Fruit fly (Drosophila melanogaster) whole organism, embryonic: ENCODE data around the gene CG18265.

ENCODE experiments used
- CG10267 ChIP-seq: fragments of 200-800 bp; sonication (Bioruptor generic); optimal IDR thresholded peaks from 2 replicates; lab custom pipeline; 2018; ENCODE audit warnings: missing biosample characterization, mild to moderate bottlenecking, missing genetic modification characterization, moderate library complexity
- CG10654 ChIP-seq: fragments of 200-800 bp; sonication (Bioruptor generic); optimal IDR thresholded peaks from 2 replicates; lab custom pipeline; 2016; ENCODE audit warnings: missing biosample characterization, missing genetic modification characterization
- CG11504 ChIP-seq: fragments of 200-800 bp; sonication (Bioruptor generic); optimal IDR thresholded peaks from 3 replicates; lab custom pipeline; 2019; ENCODE audit warnings: missing biosample characterization, mild to moderate bottlenecking, missing genetic modification characterization, moderate library complexity
- CG13775 ChIP-seq: fragments of 200-800 bp; sonication (Bioruptor generic); optimal IDR thresholded peaks from 3 replicates; lab custom pipeline; 2017; ENCODE audit warnings: missing biosample characterization, mild to moderate bottlenecking, missing genetic modification characterization
- CG14014 ChIP-seq: fragments of 200-800 bp; sonication (Bioruptor generic); IDR thresholded peaks from 2 replicates; pipeline ENCODE4 v1.3.6; 2022; ENCODE audit warnings: missing biosample characterization, missing genetic modification characterization
- CG14441 ChIP-seq: fragments of 200-800 bp; sonication (Bioruptor generic); IDR thresholded peaks from 2 replicates; pipeline ENCODE4 v1.3.6; 2022; ENCODE audit warnings: missing biosample characterization, missing genetic modification characterization
- CG17328 ChIP-seq: fragments of 200-800 bp; sonication (Bioruptor generic); IDR thresholded peaks from 2 replicates; pipeline ENCODE4 v1.3.6; 2022; ENCODE audit warnings: missing biosample characterization, missing genetic modification characterization
- CG17568 ChIP-seq: fragments of 200-800 bp; sonication (Bioruptor generic); optimal IDR thresholded peaks from 2 replicates; lab custom pipeline; 2018; ENCODE audit warnings: missing biosample characterization, mild to moderate bottlenecking, missing genetic modification characterization, moderate library complexity
- CG18764 ChIP-seq: fragments of 200-800 bp; sonication (Bioruptor generic); optimal IDR thresholded peaks from 3 replicates; lab custom pipeline; 2016; ENCODE audit warnings: missing biosample characterization, missing genetic modification characterization
- CG33213 ChIP-seq: fragments of 200-800 bp; sonication (Bioruptor generic); optimal IDR thresholded peaks from 3 replicates; lab custom pipeline; 2016; ENCODE audit warnings: missing biosample characterization, missing genetic modification characterization
- CG4328 ChIP-seq: fragments of 200-800 bp; sonication (Bioruptor generic); optimal IDR thresholded peaks from 3 replicates; lab custom pipeline; 2017; ENCODE audit warnings: missing biosample characterization, missing genetic modification reagents, missing genetic modification characterization
- CG6765 ChIP-seq: fragments of 200-800 bp; sonication (Bioruptor generic); optimal IDR thresholded peaks from 3 replicates; lab custom pipeline; 2017; ENCODE audit warnings: missing biosample characterization, mild to moderate bottlenecking, missing genetic modification characterization
- CG7357 ChIP-seq: fragments of 200-800 bp; sonication (Bioruptor generic); IDR thresholded peaks from 3 replicates; pipeline ENCODE4 v1.3.6; 2022; ENCODE audit warnings: missing biosample characterization, missing genetic modification characterization
- CG7372 ChIP-seq: fragments of 200-800 bp; sonication (Bioruptor generic); IDR thresholded peaks from 2 replicates; pipeline ENCODE4 v1.3.6; 2022; ENCODE audit warnings: missing biosample characterization, missing genetic modification characterization
- CG7963 ChIP-seq: fragments of 200-800 bp; sonication (Bioruptor generic); IDR thresholded peaks from 3 replicates; pipeline ENCODE4 v1.3.6; 2022; ENCODE audit warnings: missing biosample characterization, missing genetic modification characterization; ENCODE audit not compliant: partially characterized antibody
- CG8089 ChIP-seq: fragments of 200-800 bp; sonication (Bioruptor generic); optimal IDR thresholded peaks from 3 replicates; lab custom pipeline; 2016; ENCODE audit warnings: missing biosample characterization, missing genetic modification characterization
- CG8290 ChIP-seq, 3 experiments: fragments of 200-800 bp; sonication (Bioruptor generic); optimal IDR thresholded peaks; 2 replicates each; lab custom pipeline; 2016 to 2019; ENCODE audit warnings: missing biosample characterization in 3 of 3, missing genetic modification characterization in 3 of 3, mild to moderate bottlenecking in 2 of 3, moderate library complexity in 1 of 3
- CG9932 ChIP-seq: fragments of 200-800 bp; sonication (Bioruptor generic); IDR thresholded peaks from 2 replicates; pipeline ENCODE4 v1.3.6; 2022; ENCODE audit warnings: missing biosample characterization, missing genetic modification characterization
- Drgx ChIP-seq: fragments of 200-800 bp; sonication (Bioruptor generic); IDR thresholded peaks from 2 replicates; pipeline ENCODE4 v1.3.6; 2022; ENCODE audit warnings: missing biosample characterization, missing genetic modification characterization
- Ets97D ChIP-seq: fragments of 200-800 bp; sonication (Bioruptor generic); optimal IDR thresholded peaks from 3 replicates; lab custom pipeline; 2016; ENCODE audit warnings: missing biosample characterization, missing genetic modification characterization
- Hmx ChIP-seq: fragments of 200-800 bp; sonication (Bioruptor generic); optimal IDR thresholded peaks from 2 replicates; lab custom pipeline; 2016; ENCODE audit warnings: missing biosample characterization, missing genetic modification characterization
- Med ChIP-seq: fragments of 200-800 bp; sonication (Bioruptor generic); peaks from one replicate; lab custom pipeline; 2016; ENCODE audit warnings: missing biosample characterization, missing genetic modification characterization, mild to moderate bottlenecking, inconsistent platforms, moderate library complexity
- Mrtf ChIP-seq: fragments of 200-800 bp; sonication (Bioruptor generic); IDR thresholded peaks from 3 replicates; pipeline ENCODE4 v1.3.6; 2022; ENCODE audit warnings: missing biosample characterization, missing genetic modification characterization
- Myb ChIP-seq: fragments of 200-800 bp; sonication (Bioruptor generic); optimal IDR thresholded peaks from 2 replicates; lab custom pipeline; 2016; ENCODE audit warnings: missing biosample characterization, missing genetic modification characterization
- NC2β ChIP-seq: fragments of 200-800 bp; sonication (Bioruptor generic); optimal IDR thresholded peaks from 2 replicates; lab custom pipeline; 2016; ENCODE audit warnings: missing biosample characterization, missing genetic modification characterization
- NfI ChIP-seq: fragments of 200-800 bp; sonication (Bioruptor generic); optimal IDR thresholded peaks from 3 replicates; lab custom pipeline; 2018; ENCODE audit warnings: missing biosample characterization, mild to moderate bottlenecking, missing genetic modification characterization, moderate library complexity
- Ptx1 ChIP-seq: fragments of 200-800 bp; sonication (Bioruptor generic); IDR thresholded peaks from 2 replicates; pipeline ENCODE4 v1.3.6; 2022; ENCODE audit warnings: missing biosample characterization, missing genetic modification characterization
- Taf1 ChIP-seq: fragments of 200-800 bp; sonication (Bioruptor generic); IDR thresholded peaks from 2 replicates; pipeline ENCODE4 v1.3.6; 2022; ENCODE audit warnings: missing biosample characterization, missing genetic modification characterization
- Xrp1 ChIP-seq: fragments of 200-800 bp; sonication (Bioruptor generic); IDR thresholded peaks from 2 replicates; pipeline ENCODE4 v1.3.6; 2022; ENCODE audit warnings: missing biosample characterization, missing genetic modification characterization
- caup ChIP-seq: fragments of 200-800 bp; sonication (Bioruptor generic); optimal IDR thresholded peaks from 3 replicates; lab custom pipeline; 2017; ENCODE audit warnings: missing biosample characterization, mild to moderate bottlenecking, missing genetic modification characterization, moderate library complexity; ENCODE audit not compliant: severe bottlenecking
- cg ChIP-seq: fragments of 200-800 bp; sonication (Bioruptor generic); optimal IDR thresholded peaks from 3 replicates; lab custom pipeline; 2019; ENCODE audit warnings: missing biosample characterization, mild to moderate bottlenecking, missing genetic modification characterization, moderate library complexity
- corto ChIP-seq: fragments of 200-800 bp; sonication (Bioruptor generic); optimal IDR thresholded peaks from 2 replicates; lab custom pipeline; 2016; ENCODE audit warnings: missing biosample characterization, mild to moderate bottlenecking, missing genetic modification characterization, moderate library complexity
- crp ChIP-seq, 2 experiments: fragments of 200-800 bp; sonication (Bioruptor generic); optimal IDR thresholded peaks; 2 replicates in 1 of 2; 3 replicates in 1 of 2; lab custom pipeline; 2017; ENCODE audit warnings: missing biosample characterization in 2 of 2, missing genetic modification characterization in 2 of 2, mild to moderate bottlenecking in 1 of 2, moderate library complexity in 1 of 2
- dmrt11E ChIP-seq: fragments of 200-800 bp; sonication (Bioruptor generic); optimal IDR thresholded peaks from 3 replicates; lab custom pipeline; 2018; ENCODE audit warnings: missing biosample characterization, mild to moderate bottlenecking, missing genetic modification characterization, moderate library complexity
- dmrt99B ChIP-seq: fragments of 200-800 bp; sonication (Bioruptor generic); optimal IDR thresholded peaks from 2 replicates; lab custom pipeline; 2018; ENCODE audit warnings: missing biosample characterization, mild to moderate bottlenecking, missing genetic modification characterization, moderate library complexity
- ewg ChIP-seq: fragments of 200-800 bp; sonication (Bioruptor generic); optimal IDR thresholded peaks from 3 replicates; lab custom pipeline; 2017; ENCODE audit warnings: mild to moderate bottlenecking, missing biosample characterization, missing genetic modification reagents, missing genetic modification characterization
- gce ChIP-seq: fragments of 200-800 bp; sonication (Bioruptor generic); IDR thresholded peaks from 3 replicates; pipeline ENCODE4 v1.3.6; 2022; ENCODE audit warnings: missing biosample characterization, missing genetic modification characterization
- gt ChIP-seq: fragments of 200-800 bp; sonication (Bioruptor generic); IDR thresholded peaks from 2 replicates; pipeline ENCODE4 v1.3.6; 2022; ENCODE audit warnings: missing biosample characterization, missing genetic modification characterization
- ham ChIP-seq: fragments of 200-800 bp; sonication (Bioruptor generic); IDR thresholded peaks from 2 replicates; pipeline ENCODE4 v1.3.6; 2022; ENCODE audit warnings: missing biosample characterization, missing genetic modification characterization
- insv ChIP-seq, 2 experiments: fragments of 200-800 bp; sonication (Bioruptor generic); optimal IDR thresholded peaks; 3 replicates each; lab custom pipeline; 2016 to 2018; ENCODE audit warnings: missing biosample characterization in 2 of 2, missing genetic modification characterization in 2 of 2
- lbe ChIP-seq: fragments of 200-800 bp; sonication (Bioruptor generic); optimal IDR thresholded peaks from 2 replicates; lab custom pipeline; 2016; ENCODE audit warnings: missing biosample characterization, mild to moderate bottlenecking, missing genetic modification characterization
- lola ChIP-seq, 3 experiments: fragments of >200 bp in 2 of 3; fragments of 200-800 bp in 1 of 3; sonication (Bioruptor generic) in 1 of 3; optimal IDR thresholded peaks; 2 replicates each; lab custom pipeline; 2017 to 2019; ENCODE audit warnings: missing biosample characterization in 3 of 3, missing genetic modification characterization in 3 of 3, mild to moderate bottlenecking in 1 of 3, moderate library complexity in 1 of 3
- odd ChIP-seq: fragments of 200-800 bp; sonication (Bioruptor generic); optimal IDR thresholded peaks from 2 replicates; lab custom pipeline; 2017; ENCODE audit warnings: missing biosample characterization, mild to moderate bottlenecking, missing genetic modification characterization
- run ChIP-seq: fragments of 200-800 bp; sonication (Bioruptor generic); optimal IDR thresholded peaks from 3 replicates; lab custom pipeline; 2018; ENCODE audit warnings: missing biosample characterization, mild to moderate bottlenecking, missing genetic modification characterization
- tio ChIP-seq: fragments of 200-800 bp; sonication (Bioruptor generic); optimal IDR thresholded peaks from 2 replicates; lab custom pipeline; 2017; ENCODE audit warnings: missing biosample characterization, missing genetic modification characterization, inconsistent platforms
- tna ChIP-seq: fragments of 200-800 bp; sonication (Bioruptor generic); IDR thresholded peaks from 2 replicates; pipeline ENCODE4 v1.3.6; 2022; ENCODE audit warnings: missing biosample characterization, missing genetic modification characterization; ENCODE audit not compliant: partially characterized antibody
- vnd ChIP-seq: fragments of 200-800 bp; sonication (Bioruptor generic); IDR thresholded peaks from 3 replicates; pipeline ENCODE4 v1.3.6; 2022; ENCODE audit warnings: missing biosample characterization, missing genetic modification characterization; ENCODE audit not compliant: partially characterized antibody
- wor ChIP-seq: fragments of 200-800 bp; sonication (Bioruptor generic); IDR thresholded peaks from 2 replicates; pipeline ENCODE4 v1.3.6; 2022; ENCODE audit warnings: missing biosample characterization, missing genetic modification characterization

Gene CG18265

dm6 chr3L:17425132-17425713 is 14.0 kb upstream of the CG18265 start, which contains the start of the genes Sec3 and COX7B (continued):
- TF ChIP-seq tio (peak; percentile 18), Myb (peak; percentile 28), CG33213 (peak; percentile 36), gt (GFP tag; lab: Robert Waterston, UW) (no peak), caup (peak; percentile 53), Hmx (GFP tag; lab: Kevin White, UChicago) (peak; percentile 47), lbe (GFP tag; lab: Kevin White, UChicago) (peak; percentile 72), CG8290 (GFP tag; optimal IDR thresholded peaks at IDR 0.05; lab: Kevin White, UChicago) (peak; percentile 49), CG8290 (tag; optimal IDR thresholded peaks at IDR 0.05; lab: Kevin White, UChicago) (peak; percentile 54 to 78), CG8089 (GFP tag; lab: Kevin White, UChicago) (no peak), corto (peak; percentile 23), CG7963 (GFP tag; lab: Robert Waterston, UW) (peak; percentile 41; the same call in 2 of the 3 replicates), CG7372 (GFP tag; lab: Robert Waterston, UW) (peak; percentile 63; the same call in 1 of the 2 replicates), ewg (GFP tag; lab: Kevin White, UChicago) (peak; percentile 17), CG17568 (GFP tag; lab: Kevin White, UChicago) (peak; percentile 52), Ets97D (GFP tag; lab: Kevin White, UChicago) (peak; percentile 29), CG7357 (GFP tag; lab: Robert Waterston, UW) (0 out of 3 replicates have a peak, but pooled peaks have one; percentile 34), crp (GFP tag; optimal IDR thresholded peaks at IDR 0.05; lab: Kevin White, UChicago) (peak; percentile 51 to 95), CG13775 (GFP tag; lab: Kevin White, UChicago) (peak; percentile 67), CG11504 (tag; lab: Kevin White, UChicago) (no peak), odd (GFP tag; lab: Kevin White, UChicago) (peak; percentile 11), lola (GFP tag; optimal IDR thresholded peaks at IDR 0.05; lab: Kevin White, UChicago) (peak in 1 of 3 experiments; percentile 64), CG14014 (GFP tag; lab: Robert Waterston, UW) (no peak), run (tag; lab: Kevin White, UChicago) (peak; percentile 5), Ptx1 (GFP tag; lab: Robert Waterston, UW) (peak; percentile 56), cg (GFP tag; lab: Kevin White, UChicago) (no peak), CG10654 (GFP tag; lab: Kevin White, UChicago) (peak; percentile 43), ham (GFP tag; lab: Robert Waterston, UW) (no peak), NfI (GFP tag; lab: Kevin White, UChicago) (peak; percentile 61), CG4328 (GFP tag; lab: Kevin White, UChicago) (peak; percentile 51), Drgx (GFP tag; lab: Robert Waterston, UW) (no peak; the same call in 1 of the 2 replicates), CG6765 (GFP tag; lab: Kevin White, UChicago) (no peak), tna (peak; percentile 75), gce (no peak), CG17328 (no peak), Mrtf (0 out of 3 replicates have a peak, but pooled peaks have one; percentile 12), Taf1 (GFP tag; lab: Robert Waterston, UW) (peak; percentile 57; the same call in 1 of the 2 replicates), CG14441 (GFP tag; lab: Robert Waterston, UW) (peak; percentile 50; the same call in 1 of the 2 replicates), CG18764 (GFP tag; lab: Kevin White, UChicago) (peak; percentile 49), wor (no peak), CG10267 (peak; percentile 70), NC2β (peak; percentile 65), CG9932 (GFP tag; lab: Robert Waterston, UW) (peak; percentile 86), Xrp1 (GFP tag; lab: Robert Waterston, UW) (peak; percentile 80), insv (GFP tag; optimal IDR thresholded peaks at IDR 0.05; lab: Kevin White, UChicago) (peak in 1 of 2 experiments; percentile 61), dmrt11E (tag; lab: Kevin White, UChicago) (peak; percentile 63), vnd (peak; percentile 91), Med (GFP tag; lab: Kevin White, UChicago) (peak; percentile 93), dmrt99B (tag; lab: Kevin White, UChicago) (peak; percentile 53)
